Worm (Caenorhabditis elegans) whole organism, L4 larva: ENCODE data around the gene Y46G5A.34.
A peak's percentile ranks its signal among the peaks of the same experiment; 100 is the strongest.

Source experiments
- D1046.2 ChIP-seq: fragments of 200-800 bp; sonication (Bioruptor generic); IDR thresholded peaks from 2 replicates; pipeline ENCODE4 v1.3.6; 2022; ENCODE audit warnings: missing genetic modification characterization, missing compliant biosample characterization
- F26F4.8 ChIP-seq: fragments of 200-800 bp; sonication (Bioruptor generic); conservative IDR thresholded peaks from 2 replicates; pipeline ENCODE4 v1.3.6; 2022; ENCODE audit warnings: missing genetic modification characterization, missing compliant biosample characterization
- F44E2.7 ChIP-seq: fragments of 200-800 bp; sonication (Bioruptor generic); IDR thresholded peaks from 2 replicates; pipeline ENCODE4 v2.1.2; 2022; ENCODE audit warnings: missing genetic modification characterization, missing compliant biosample characterization
- Y105C5A.15 ChIP-seq: fragments of 200-800 bp; sonication (Bioruptor generic); IDR thresholded peaks from 2 replicates; pipeline ENCODE4 v1.3.6; 2022; ENCODE audit warnings: missing genetic modification characterization, missing compliant biosample characterization
- aha-1 ChIP-seq: fragments of 150-350 bp; peaks from one replicate; lab custom pipeline; 2014; ENCODE audit warnings: missing biosample characterization, missing genetic modification characterization
- aly-2 ChIP-seq: sonication (generic microtip); optimal IDR thresholded peaks from 2 replicates; lab custom pipeline; 2018; ENCODE audit warnings: missing biosample characterization, missing genetic modification characterization
- arid-1 ChIP-seq: fragments of 200-800 bp; sonication (Bioruptor generic); conservative IDR thresholded peaks from 2 replicates; pipeline ENCODE4 v1.3.6; 2022; ENCODE audit warnings: missing genetic modification reagents, missing genetic modification characterization, missing compliant biosample characterization
- ceh-20 ChIP-seq: fragments of 200-800 bp; sonication (Bioruptor generic); IDR thresholded peaks from 2 replicates; pipeline ENCODE4 v1.3.6; 2022; ENCODE audit warnings: missing genetic modification reagents, missing genetic modification characterization, missing compliant biosample characterization
- ctbp-1 ChIP-seq: fragments of 200-800 bp; sonication (Bioruptor generic); IDR thresholded peaks from 2 replicates; pipeline ENCODE4 v1.3.6; 2022; ENCODE audit warnings: missing genetic modification reagents, missing genetic modification characterization, missing compliant biosample characterization
- daf-19 ChIP-seq: fragments of 200-800 bp; sonication (Bioruptor generic); conservative IDR thresholded peaks from 2 replicates; pipeline ENCODE4 v1.3.6; 2022; ENCODE audit warnings: missing genetic modification characterization, missing compliant biosample characterization
- daf-8 ChIP-seq: fragments of 200-800 bp; sonication (Bioruptor generic); IDR thresholded peaks from 2 replicates; pipeline ENCODE4 v1.3.6; 2022; ENCODE audit warnings: missing genetic modification characterization, missing compliant biosample characterization
- dmd-6 ChIP-seq: fragments of 200-800 bp; sonication (Bioruptor generic); IDR thresholded peaks from 2 replicates; pipeline ENCODE4 v1.3.6; 2022; ENCODE audit warnings: missing genetic modification reagents, missing genetic modification characterization, missing compliant biosample characterization
- dpl-1 ChIP-seq: fragments of 150-350 bp; optimal IDR thresholded peaks from 2 replicates; lab custom pipeline; 2014; ENCODE audit warnings: missing biosample characterization, missing genetic modification reagents, missing genetic modification characterization
- egl-27 ChIP-seq: sonication (generic microtip); optimal IDR thresholded peaks from 3 replicates; lab custom pipeline; 2017; ENCODE audit warnings: missing biosample characterization, missing genetic modification reagents, missing genetic modification characterization
- fos-1 ChIP-seq: fragments of 150-350 bp; optimal IDR thresholded peaks from 2 replicates; lab custom pipeline; 2014; ENCODE audit warnings: missing biosample characterization, missing genetic modification characterization
- gei-8 ChIP-seq: fragments of 200-800 bp; sonication (Bioruptor generic); optimal IDR thresholded peaks from 2 replicates; lab custom pipeline; 2018; ENCODE audit warnings: mild to moderate bottlenecking, missing genetic modification characterization, missing compliant biosample characterization
- hlh-11 ChIP-seq: fragments of 200-800 bp; sonication (Bioruptor generic); optimal IDR thresholded peaks from 2 replicates; lab custom pipeline; 2018; ENCODE audit warnings: mild to moderate bottlenecking, missing genetic modification characterization, missing compliant biosample characterization
- jun-1 ChIP-seq: fragments of 150-350 bp; optimal IDR thresholded peaks from 2 replicates; lab custom pipeline; 2014; ENCODE audit warnings: missing biosample characterization, missing genetic modification reagents, missing genetic modification characterization
- lim-7 ChIP-seq: fragments of 200-800 bp; sonication (Bioruptor generic); IDR thresholded peaks from 2 replicates; pipeline ENCODE4 v1.3.6; 2022; ENCODE audit warnings: missing genetic modification characterization, missing compliant biosample characterization
- lin-1 ChIP-seq: fragments of 200-800 bp; sonication (Bioruptor generic); IDR thresholded peaks from 2 replicates; pipeline ENCODE4 v1.3.6; 2022; ENCODE audit warnings: missing genetic modification reagents, missing genetic modification characterization, missing compliant biosample characterization
- lin-29 ChIP-seq: fragments of 200-800 bp; sonication (Bioruptor generic); IDR thresholded peaks from 2 replicates; pipeline ENCODE4 v1.3.6; 2022; ENCODE audit warnings: missing genetic modification reagents, missing genetic modification characterization, missing compliant biosample characterization
- lin-38 ChIP-seq: fragments of 200-800 bp; sonication (Bioruptor generic); IDR thresholded peaks from 2 replicates; pipeline ENCODE4 v1.3.6; 2022; ENCODE audit warnings: missing genetic modification reagents, missing genetic modification characterization, missing compliant biosample characterization
- lin-39 ChIP-seq: fragments of 150-350 bp; optimal IDR thresholded peaks from 2 replicates; lab custom pipeline; 2014; ENCODE audit warnings: missing biosample characterization, missing genetic modification reagents, missing genetic modification characterization
- lir-3 ChIP-seq: sonication (generic microtip); optimal IDR thresholded peaks from 2 replicates; lab custom pipeline; 2016; ENCODE audit warnings: mild to moderate bottlenecking, missing genetic modification characterization, missing compliant biosample characterization
- lsy-2 ChIP-seq, 2 experiments: fragments of 150-350 bp in 1 of 2; sonication (generic microtip) in 1 of 2; optimal IDR thresholded peaks; 2 replicates each; lab custom pipeline; 2014 to 2017; ENCODE audit warnings: missing biosample characterization in 2 of 2, missing genetic modification characterization in 2 of 2
- madf-5 ChIP-seq, 2 experiments: fragments of 200-800 bp; sonication (Bioruptor generic); IDR thresholded peaks; 2 replicates each; pipeline ENCODE4 v1.3.6; 2022; ENCODE audit warnings: missing compliant biosample characterization in 2 of 2, missing genetic modification characterization in 2 of 2
- mes-2 ChIP-seq: sonication (generic microtip); optimal IDR thresholded peaks from 2 replicates; lab custom pipeline; 2016; ENCODE audit warnings: missing genotype, mild to moderate bottlenecking, missing genetic modification characterization, missing compliant biosample characterization; ENCODE audit not compliant: poor library complexity, severe bottlenecking
- mxl-2 ChIP-seq: fragments of 200-800 bp; sonication (Bioruptor generic); conservative IDR thresholded peaks from 2 replicates; pipeline ENCODE4 v1.3.6; 2022; ENCODE audit warnings: missing genetic modification reagents, missing genetic modification characterization, missing compliant biosample characterization
- nhr-10 ChIP-seq: fragments of 150-350 bp; optimal IDR thresholded peaks from 2 replicates; lab custom pipeline; 2014; ENCODE audit warnings: missing biosample characterization, missing genetic modification characterization
- nhr-25 ChIP-seq: sonication (generic microtip); optimal IDR thresholded peaks from 2 replicates; lab custom pipeline; 2017; ENCODE audit warnings: missing genetic modification characterization, mild to moderate bottlenecking, missing compliant biosample characterization, antibody characterized with exemption, moderate library complexity, borderline replicate concordance; ENCODE audit not compliant: insufficient read depth
- nhr-28 ChIP-seq: fragments of 150-350 bp; optimal IDR thresholded peaks from 2 replicates; lab custom pipeline; 2014; ENCODE audit warnings: missing biosample characterization, missing genetic modification characterization
- nhr-76 ChIP-seq: fragments of 150-350 bp; optimal IDR thresholded peaks from 2 replicates; lab custom pipeline; 2014; ENCODE audit warnings: missing biosample characterization, missing genetic modification characterization
- nhr-77 ChIP-seq: fragments of 150-350 bp; optimal IDR thresholded peaks from 2 replicates; lab custom pipeline; 2014; ENCODE audit warnings: missing biosample characterization, missing genetic modification characterization
- pha-4 ChIP-seq, 2 experiments: fragments of 150-350 bp in 1 of 2; fragments of 200-800 bp in 1 of 2; sonication (Bioruptor generic) in 1 of 2; IDR thresholded peaks in 1 of 2; optimal IDR thresholded peaks in 1 of 2; 2 replicates each; pipeline versions ENCODE4 v1.3.6 to Lab custom; 2014 to 2022; ENCODE audit warnings: missing genetic modification characterization in 2 of 2, missing genetic modification reagents in 2 of 2, missing biosample characterization in 1 of 2, missing compliant biosample characterization in 1 of 2
- php-3 ChIP-seq: fragments of 200-800 bp; sonication (Bioruptor generic); IDR thresholded peaks from 2 replicates; pipeline ENCODE4 v1.3.6; 2022; ENCODE audit warnings: missing genetic modification reagents, missing genetic modification characterization, missing compliant biosample characterization
- set-16 ChIP-seq: fragments of 200-800 bp; sonication (Bioruptor generic); IDR thresholded peaks from 2 replicates; pipeline ENCODE4 v1.3.6; 2022; ENCODE audit warnings: missing genetic modification reagents, missing genetic modification characterization, missing compliant biosample characterization
- skn-1 ChIP-seq: fragments of 150-350 bp; optimal IDR thresholded peaks from 2 replicates; lab custom pipeline; 2014; ENCODE audit warnings: missing biosample characterization, missing genetic modification characterization
- spr-1 ChIP-seq: sonication (generic microtip); optimal IDR thresholded peaks from 2 replicates; lab custom pipeline; 2016; ENCODE audit warnings: mild to moderate bottlenecking, missing genetic modification characterization, missing compliant biosample characterization
- spr-3 ChIP-seq: fragments of 200-800 bp; sonication (Bioruptor generic); optimal IDR thresholded peaks from 2 replicates; lab custom pipeline; 2018; ENCODE audit warnings: mild to moderate bottlenecking, missing genetic modification characterization, missing compliant biosample characterization
- tag-97 ChIP-seq: fragments of 200-800 bp; sonication (Bioruptor generic); IDR thresholded peaks from 2 replicates; pipeline ENCODE4 v1.3.6; 2022; ENCODE audit warnings: missing genetic modification characterization, missing compliant biosample characterization
- unc-62 ChIP-seq, 3 experiments: fragments of 150-350 bp in 1 of 3; sonication (generic microtip); optimal IDR thresholded peaks in 2 of 3; peaks in 1 of 3; 1 replicate in 1 of 3; 2 replicates in 2 of 3; lab custom pipeline; 2014 to 2017; ENCODE audit warnings: missing biosample characterization in 3 of 3, missing genetic modification characterization in 3 of 3, missing genetic modification reagents in 3 of 3, missing genotype in 1 of 3
- vab-7 ChIP-seq: fragments of 200-800 bp; sonication (Bioruptor generic); IDR thresholded peaks from 2 replicates; pipeline ENCODE4 v1.3.6; 2022; ENCODE audit warnings: missing genetic modification reagents, missing genetic modification characterization, missing compliant biosample characterization
- zfp-2 ChIP-seq: sonication (generic microtip); optimal IDR thresholded peaks from 2 replicates; lab custom pipeline; 2016; ENCODE audit warnings: mild to moderate bottlenecking, missing genetic modification characterization, missing compliant biosample characterization
- zfp-3 ChIP-seq: fragments of 200-800 bp; sonication (Bioruptor generic); conservative IDR thresholded peaks from 2 replicates; pipeline ENCODE4 v1.3.6; 2022; ENCODE audit warnings: missing genetic modification reagents, missing genetic modification characterization, missing compliant biosample characterization
- ztf-7 ChIP-seq: fragments of 150-350 bp; optimal IDR thresholded peaks from 2 replicates; lab custom pipeline; 2014; ENCODE audit warnings: missing biosample characterization, missing genetic modification characterization

Gene Y46G5A.34

DNA sequence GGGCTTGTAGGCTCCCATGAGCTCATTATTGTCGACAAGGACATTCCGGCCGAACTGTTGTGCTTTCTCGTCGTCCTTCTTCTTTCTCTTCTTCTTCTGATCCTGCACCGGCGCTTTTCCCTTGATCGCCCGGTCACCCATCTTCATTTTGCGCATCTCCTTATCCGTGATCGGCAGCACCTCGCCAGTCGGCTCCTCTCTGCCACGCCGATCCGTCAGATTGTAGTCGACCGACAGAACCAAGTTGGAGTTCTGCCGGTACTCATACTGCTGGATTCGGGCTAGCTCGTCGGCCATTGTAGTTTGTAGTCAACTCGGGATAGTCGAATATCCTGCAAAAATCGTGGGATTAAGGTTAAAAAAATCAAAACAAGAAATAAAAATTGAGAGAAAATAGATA, 39.9 kb upstream of the Y46G5A.34 start, which contains the start of gene snrp-200:
Gene snrp-200, minus strand, starts transcription at position 332 of the 400 bp plus-strand sequence.
- TF ChIP-seq F44E2.7, result 0 out of 2 replicates have a peak, but pooled peaks have one; percentile 3
- TF ChIP-seq D1046.2 (GFP tag; lab: Robert Waterston, UW), result 0 out of 2 replicates have a peak, but pooled peaks have one; percentile 22
- TF ChIP-seq jun-1 (tag; lab: Kevin White, UChicago), result no peak
- TF ChIP-seq gei-8 (GFP tag; lab: Kevin White, UChicago), result peak; percentile 1
- 0 out of 4 replicates have a peak, but pooled peaks of 1 of the 2 experiments have one; percentile 14 for TF ChIP-seq madf-5 (GFP tag; IDR thresholded peaks at IDR 0.05; lab: Robert Waterston, UW)
- TF ChIP-seq nhr-10 (tag; lab: Kevin White, UChicago), result no peak
- peak; percentile 74 for TF ChIP-seq set-16 (GFP tag; lab: Robert Waterston, UW)
- 0 out of 2 replicates have a peak, but pooled peaks have one; percentile 42 for TF ChIP-seq ctbp-1 (GFP tag; lab: Robert Waterston, UW)
- peak; percentile 59; the same call in 1 of the 2 replicates for TF ChIP-seq arid-1 (GFP tag; lab: Robert Waterston, UW)
- TF ChIP-seq lin-1 (GFP tag; lab: Robert Waterston, UW), result peak; percentile 26; the same call in 1 of the 2 replicates
- no peak for TF ChIP-seq ztf-7 (tag; lab: Kevin White, UChicago)
- TF ChIP-seq skn-1 (tag; lab: Kevin White, UChicago), result no peak
- peak; percentile 63 for TF ChIP-seq lin-38 (GFP tag; lab: Robert Waterston, UW)
- 0 out of 2 replicates have a peak, but pooled peaks have one; percentile 48 for TF ChIP-seq Y105C5A.15
- TF ChIP-seq pha-4 (GFP tag; IDR thresholded peaks at IDR 0.05; lab: Robert Waterston, UW), result peak; percentile 42
- TF ChIP-seq pha-4 (tag; optimal IDR thresholded peaks at IDR 0.05; lab: Kevin White, UChicago), result no peak
- 0 out of 2 replicates have a peak, but pooled peaks have one; percentile 38 for TF ChIP-seq php-3 (GFP tag; lab: Robert Waterston, UW)
- no peak for TF ChIP-seq nhr-28
- TF ChIP-seq, all 104 proteins: peak for 12

ce11 chrII:12738284-12739201, 37.9 kb upstream of the Y46G5A.34 start, which contains the start of gene pisy-1:
TSS of gene pisy-1 (minus strand) at chrII:12738334.
- TF ChIP-seq D1046.2 (GFP tag; lab: Robert Waterston, UW) (no peak), vab-7 (no peak), dpl-1 (GFP tag; lab: Kevin White, UChicago) (peak; percentile 84), dmd-6 (GFP tag; lab: Robert Waterston, UW) (0 out of 2 replicates have a peak, but pooled peaks have one; percentile 9), nhr-25 (tag; lab: Kevin White, UChicago) (no peak), php-3 (GFP tag; lab: Robert Waterston, UW) (no peak), daf-19 (GFP tag; lab: Robert Waterston, UW) (no peak), nhr-77 (tag; lab: Kevin White, UChicago) (no peak), spr-1 (tag; lab: Kevin White, UChicago) (no peak), daf-8 (no peak), unc-62 (GFP tag; optimal IDR thresholded peaks at IDR 0.05 in 1 of 2; lab: Kevin White, UChicago) (peak in 1 of 2 experiments; percentile 2), unc-62 (tag; optimal IDR thresholded peaks at IDR 0.05; lab: Kevin White, UChicago) (no peak), aly-2 (tag; lab: Kevin White, UChicago) (no peak), lsy-2 (tag; optimal IDR thresholded peaks at IDR 0.05; lab: Kevin White, UChicago) (peak in 1 of 2 experiments; percentile 79), ztf-7 (tag; lab: Kevin White, UChicago) (no peak), tag-97 (GFP tag; lab: Robert Waterston, UW) (no peak), lin-39 (tag; lab: Kevin White, UChicago) (no peak), mxl-2 (no peak), fos-1 (tag; lab: Kevin White, UChicago) (no peak), spr-3 (no peak), aha-1 (tag; lab: Kevin White, UChicago) (peak; percentile 95), lin-38 (GFP tag; lab: Robert Waterston, UW) (peak; percentile 32), egl-27 (tag; lab: Kevin White, UChicago) (no peak), ceh-20 (GFP tag; lab: Robert Waterston, UW) (no peak), lin-29 (GFP tag; lab: Robert Waterston, UW) (no peak), zfp-2 (tag; lab: Kevin White, UChicago) (no peak), lir-3 (tag; lab: Kevin White, UChicago) (no peak), zfp-3 (no peak), hlh-11 (tag; lab: Kevin White, UChicago) (no peak), lim-7 (no peak), mes-2 (tag; lab: Kevin White, UChicago) (peak; percentile 74), F26F4.8 (GFP tag; lab: Robert Waterston, UW) (no peak), nhr-76 (no peak)
